Worm (Caenorhabditis elegans): ENCODE measurements around the gene grwd-1.

The grwd-1 gene

ce11 chrIII:5200349-5200748 is 47.1 kb downstream of the grwd-1 start:
- TF ChIP-seq ceh-19 (GFP tag; optimal IDR thresholded peaks at IDR 0.05), result no peak
- TF ChIP-seq elt-4 (tag; optimal IDR thresholded peaks at IDR 0.05), result no peak
- TF ChIP-seq ref-2 (tag; optimal IDR thresholded peaks at IDR 0.05), result no peak
- no peak for TF ChIP-seq sdc-2 (tag; optimal IDR thresholded peaks at IDR 0.05)
- TF ChIP-seq ceh-18 (tag; optimal IDR thresholded peaks at IDR 0.05), result no peak
- TF ChIP-seq ceh-30 (tag; optimal IDR thresholded peaks at IDR 0.05), result no peak

- TF ChIP-seq dmd-4 (tag; optimal IDR thresholded peaks at IDR 0.05; ENCODE audit: borderline replicate concordance) (no peak), ceh-31 (tag; optimal IDR thresholded peaks at IDR 0.05) (no peak), sox-4 (tag; optimal IDR thresholded peaks at IDR 0.05) (no peak), dve-1 (tag; optimal IDR thresholded peaks at IDR 0.05) (no peak), pax-1 (tag; optimal IDR thresholded peaks at IDR 0.05) (no peak), elt-2 (tag; optimal IDR thresholded peaks at IDR 0.05) (peak; percentile 47), nfya-1 (tag; optimal IDR thresholded peaks at IDR 0.05) (no peak), F13H6.1 (tag; optimal IDR thresholded peaks at IDR 0.05) (no peak)
Observed at ce11 chrIII:5201267-5201666, 48.0 kb downstream of the grwd-1 start.

ce11 chrIII:5202641-5203040 is 49.4 kb downstream of the grwd-1 start:
- TF ChIP-seq ets-4 (tag; optimal IDR thresholded peaks at IDR 0.05) (peak; percentile 34), elt-2 (tag; optimal IDR thresholded peaks at IDR 0.05) (peak; percentile 5), ceh-18 (tag; optimal IDR thresholded peaks at IDR 0.05) (peak; percentile 20), nfya-1 (tag; optimal IDR thresholded peaks at IDR 0.05) (peak; percentile 66), che-1 (tag; optimal IDR thresholded peaks at IDR 0.05) (no peak)

ce11 chrIII:5203310-5203709 is 50.0 kb downstream of the grwd-1 start:
- no peak for TF ChIP-seq nhr-232 (tag; optimal IDR thresholded peaks at IDR 0.05)
- no peak for TF ChIP-seq hlh-30 (tag; optimal IDR thresholded peaks at IDR 0.05; ENCODE audit: insufficient read depth)
- TF ChIP-seq dve-1 (tag; optimal IDR thresholded peaks at IDR 0.05), result no peak
- no peak for TF ChIP-seq hlh-6 (tag; optimal IDR thresholded peaks at IDR 0.05)
- no peak for TF ChIP-seq pha-4 (tag; optimal IDR thresholded peaks at IDR 0.05)
- TF ChIP-seq zip-5 (tag; optimal IDR thresholded peaks at IDR 0.05), result no peak
- TF ChIP-seq ceh-24 (tag; optimal IDR thresholded peaks at IDR 0.05), result no peak
- no peak for TF ChIP-seq pqm-1 (tag; optimal IDR thresholded peaks at IDR 0.05)
- TF ChIP-seq ceh-14 (tag; optimal IDR thresholded peaks at IDR 0.05), result no peak
- no peak for TF ChIP-seq ets-4 (tag; optimal IDR thresholded peaks at IDR 0.05)
- TF ChIP-seq rnt-1 (tag; optimal IDR thresholded peaks at IDR 0.05), result no peak
- no peak for TF ChIP-seq ztf-16 (tag; optimal IDR thresholded peaks at IDR 0.05)
- no peak for TF ChIP-seq sdc-2 (tag; optimal IDR thresholded peaks at IDR 0.05)
- TF ChIP-seq fkh-6 (tag; optimal IDR thresholded peaks at IDR 0.05), result no peak
- TF ChIP-seq lin-11 (tag; optimal IDR thresholded peaks at IDR 0.05), result no peak
- no peak for TF ChIP-seq fax-1 (tag; optimal IDR thresholded peaks at IDR 0.05)
- no peak for TF ChIP-seq K02D7.2 (tag; optimal IDR thresholded peaks at IDR 0.05)
- TF ChIP-seq ceh-9 (tag; optimal IDR thresholded peaks at IDR 0.05), result no peak
- TF ChIP-seq ceh-34 (tag; optimal IDR thresholded peaks at IDR 0.05), result no peak
- TF ChIP-seq ceh-45 (GFP tag; IDR thresholded peaks at IDR 0.05), result no peak

Data from whole organism, late embryonic.